Worm (Caenorhabditis elegans) whole organism, L4 larva: Measurements from ENCODE around the gene rig-3.

Experiments
- F10B5.3 ChIP-seq: sonication (generic microtip); optimal IDR thresholded peaks from 2 replicates; lab custom pipeline; 2016; ENCODE audit warnings: mild to moderate bottlenecking, missing genetic modification characterization, missing compliant biosample characterization
- R02D3.7 ChIP-seq: fragments of 150-350 bp; sonication (generic microtip); optimal IDR thresholded peaks from 3 replicates; lab custom pipeline; 2014; ENCODE audit warnings: missing biosample characterization, missing genetic modification characterization
- T20F7.1 ChIP-seq: fragments of 200-800 bp; sonication (Bioruptor generic); optimal IDR thresholded peaks from 2 replicates; lab custom pipeline; 2018; ENCODE audit warnings: mild to moderate bottlenecking, missing genetic modification characterization, missing compliant biosample characterization
- T26A8.4 ChIP-seq: fragments of 200-800 bp; sonication (Bioruptor generic); IDR thresholded peaks from 2 replicates; pipeline ENCODE4 v1.3.6; 2022; ENCODE audit warnings: missing genetic modification characterization, missing compliant biosample characterization
- Y75B8A.6 ChIP-seq: fragments of 200-800 bp; sonication (Bioruptor generic); IDR thresholded peaks from 2 replicates; pipeline ENCODE4 v1.3.6; 2022; ENCODE audit warnings: missing genetic modification reagents, missing genetic modification characterization, missing compliant biosample characterization
- ZK337.2 ChIP-seq: fragments of 200-800 bp; sonication (Bioruptor generic); IDR thresholded peaks from 2 replicates; pipeline ENCODE4 v1.3.6; 2022; ENCODE audit warnings: missing genetic modification reagents, missing genetic modification characterization, missing compliant biosample characterization
- ZK546.5 ChIP-seq, 2 experiments: sonication (generic microtip); optimal IDR thresholded peaks; 2 replicates each; lab custom pipeline; 2017; ENCODE audit warnings: missing biosample characterization in 2 of 2, missing genetic modification characterization in 2 of 2
- aha-1 ChIP-seq: fragments of 150-350 bp; peaks from one replicate; lab custom pipeline; 2014; ENCODE audit warnings: missing biosample characterization, missing genetic modification characterization
- ceh-20 ChIP-seq: fragments of 200-800 bp; sonication (Bioruptor generic); IDR thresholded peaks from 2 replicates; pipeline ENCODE4 v1.3.6; 2022; ENCODE audit warnings: missing genetic modification reagents, missing genetic modification characterization, missing compliant biosample characterization
- ces-1 ChIP-seq: fragments of 150-350 bp; sonication (generic microtip); optimal IDR thresholded peaks from 4 replicates; lab custom pipeline; 2014; ENCODE audit warnings: missing biosample characterization, missing genetic modification reagents, missing genetic modification characterization
- daf-16 ChIP-seq, 3 experiments: sonication (generic microtip); optimal IDR thresholded peaks; 2 replicates each; lab custom pipeline; 2016 to 2017; ENCODE audit warnings: missing genetic modification characterization in 3 of 3, missing genetic modification reagents in 3 of 3, mild to moderate bottlenecking in 2 of 3, missing compliant biosample characterization in 2 of 3, missing biosample characterization in 1 of 3, moderate library complexity in 1 of 3
- dmd-9 ChIP-seq: fragments of 200-800 bp; sonication (Bioruptor generic); IDR thresholded peaks from 2 replicates; pipeline ENCODE4 v1.3.6; 2022; ENCODE audit warnings: missing genetic modification reagents, missing genetic modification characterization, missing compliant biosample characterization
- egl-27 ChIP-seq: sonication (generic microtip); optimal IDR thresholded peaks from 3 replicates; lab custom pipeline; 2017; ENCODE audit warnings: missing biosample characterization, missing genetic modification reagents, missing genetic modification characterization
- fkh-10 ChIP-seq: fragments of 150-350 bp; optimal IDR thresholded peaks from 2 replicates; lab custom pipeline; 2014; ENCODE audit warnings: missing biosample characterization, missing genetic modification reagents, missing genetic modification characterization
- gei-8 ChIP-seq: fragments of 200-800 bp; sonication (Bioruptor generic); optimal IDR thresholded peaks from 2 replicates; lab custom pipeline; 2018; ENCODE audit warnings: mild to moderate bottlenecking, missing genetic modification characterization, missing compliant biosample characterization
- hif-1 ChIP-seq, 2 experiments: sonication (generic microtip); optimal IDR thresholded peaks; 2 replicates each; lab custom pipeline; 2016 to 2017; ENCODE audit warnings: missing compliant biosample characterization in 2 of 2, missing genetic modification characterization in 2 of 2, missing genetic modification reagents in 2 of 2, missing genotype in 2 of 2, mild to moderate bottlenecking in 1 of 2
- hlh-30 ChIP-seq: sonication (generic microtip); optimal IDR thresholded peaks from 2 replicates; lab custom pipeline; 2017; ENCODE audit warnings: antibody characterized with exemption, mild to moderate bottlenecking, missing genetic modification characterization, missing compliant biosample characterization; ENCODE audit not compliant: insufficient read depth
- lim-7 ChIP-seq: fragments of 200-800 bp; sonication (Bioruptor generic); IDR thresholded peaks from 2 replicates; pipeline ENCODE4 v1.3.6; 2022; ENCODE audit warnings: missing genetic modification characterization, missing compliant biosample characterization
- lin-1 ChIP-seq: fragments of 200-800 bp; sonication (Bioruptor generic); IDR thresholded peaks from 2 replicates; pipeline ENCODE4 v1.3.6; 2022; ENCODE audit warnings: missing genetic modification reagents, missing genetic modification characterization, missing compliant biosample characterization
- lin-13 ChIP-seq: fragments of 150-350 bp; optimal IDR thresholded peaks from 2 replicates; lab custom pipeline; 2014; ENCODE audit warnings: missing biosample characterization, missing genetic modification reagents, missing genetic modification characterization
- lin-15B ChIP-seq: fragments of 150-350 bp; sonication (generic microtip); optimal IDR thresholded peaks from 3 replicates; lab custom pipeline; 2014; ENCODE audit warnings: missing biosample characterization, missing genetic modification characterization
- lin-29 ChIP-seq: fragments of 200-800 bp; sonication (Bioruptor generic); IDR thresholded peaks from 2 replicates; pipeline ENCODE4 v1.3.6; 2022; ENCODE audit warnings: missing genetic modification reagents, missing genetic modification characterization, missing compliant biosample characterization
- lin-39 ChIP-seq: fragments of 150-350 bp; optimal IDR thresholded peaks from 2 replicates; lab custom pipeline; 2014; ENCODE audit warnings: missing biosample characterization, missing genetic modification reagents, missing genetic modification characterization
- lir-3 ChIP-seq: sonication (generic microtip); optimal IDR thresholded peaks from 2 replicates; lab custom pipeline; 2016; ENCODE audit warnings: mild to moderate bottlenecking, missing genetic modification characterization, missing compliant biosample characterization
- madf-5 ChIP-seq, 2 experiments: fragments of 200-800 bp; sonication (Bioruptor generic); IDR thresholded peaks; 2 replicates each; pipeline ENCODE4 v1.3.6; 2022; ENCODE audit warnings: missing compliant biosample characterization in 2 of 2, missing genetic modification characterization in 2 of 2
- mxl-3 ChIP-seq: fragments of 200-800 bp; sonication (Bioruptor generic); optimal IDR thresholded peaks from 2 replicates; lab custom pipeline; 2018; ENCODE audit warnings: mild to moderate bottlenecking, missing genetic modification characterization, missing compliant biosample characterization
- nhr-25 ChIP-seq: sonication (generic microtip); optimal IDR thresholded peaks from 2 replicates; lab custom pipeline; 2017; ENCODE audit warnings: missing genetic modification characterization, mild to moderate bottlenecking, missing compliant biosample characterization, antibody characterized with exemption, moderate library complexity, borderline replicate concordance; ENCODE audit not compliant: insufficient read depth
- nhr-28 ChIP-seq: fragments of 150-350 bp; optimal IDR thresholded peaks from 2 replicates; lab custom pipeline; 2014; ENCODE audit warnings: missing biosample characterization, missing genetic modification characterization
- nhr-48 ChIP-seq: sonication (generic microtip); optimal IDR thresholded peaks from 2 replicates; lab custom pipeline; 2016; ENCODE audit warnings: mild to moderate bottlenecking, missing genetic modification characterization, missing compliant biosample characterization
- nhr-6 ChIP-seq: fragments of 150-350 bp; optimal IDR thresholded peaks from 2 replicates; lab custom pipeline; 2014; ENCODE audit warnings: missing biosample characterization, missing genetic modification characterization
- nhr-77 ChIP-seq: fragments of 150-350 bp; optimal IDR thresholded peaks from 2 replicates; lab custom pipeline; 2014; ENCODE audit warnings: missing biosample characterization, missing genetic modification characterization
- pha-4 ChIP-seq, 2 experiments: fragments of 150-350 bp in 1 of 2; fragments of 200-800 bp in 1 of 2; sonication (Bioruptor generic) in 1 of 2; IDR thresholded peaks in 1 of 2; optimal IDR thresholded peaks in 1 of 2; 2 replicates each; pipeline versions ENCODE4 v1.3.6 to Lab custom; 2014 to 2022; ENCODE audit warnings: missing genetic modification characterization in 2 of 2, missing genetic modification reagents in 2 of 2, missing biosample characterization in 1 of 2, missing compliant biosample characterization in 1 of 2
- sdz-12 ChIP-seq: fragments of 200-800 bp; sonication (Bioruptor generic); optimal IDR thresholded peaks from 2 replicates; lab custom pipeline; 2018; ENCODE audit warnings: mild to moderate bottlenecking, missing genetic modification characterization, missing compliant biosample characterization
- set-16 ChIP-seq: fragments of 200-800 bp; sonication (Bioruptor generic); IDR thresholded peaks from 2 replicates; pipeline ENCODE4 v1.3.6; 2022; ENCODE audit warnings: missing genetic modification reagents, missing genetic modification characterization, missing compliant biosample characterization
- snpc-4 ChIP-seq: fragments of 150-350 bp; optimal IDR thresholded peaks from 2 replicates; lab custom pipeline; 2014; ENCODE audit warnings: missing biosample characterization, missing genetic modification characterization
- tag-97 ChIP-seq: fragments of 200-800 bp; sonication (Bioruptor generic); IDR thresholded peaks from 2 replicates; pipeline ENCODE4 v1.3.6; 2022; ENCODE audit warnings: missing genetic modification characterization, missing compliant biosample characterization
- tra-1 ChIP-seq: fragments of 200-800 bp; sonication (Bioruptor generic); IDR thresholded peaks from 2 replicates; pipeline ENCODE4 v1.3.6; 2022; ENCODE audit warnings: missing genetic modification reagents, missing genetic modification characterization, missing compliant biosample characterization
- unc-62 ChIP-seq, 3 experiments: fragments of 150-350 bp in 1 of 3; sonication (generic microtip); optimal IDR thresholded peaks in 2 of 3; peaks in 1 of 3; 1 replicate in 1 of 3; 2 replicates in 2 of 3; lab custom pipeline; 2014 to 2017; ENCODE audit warnings: missing biosample characterization in 3 of 3, missing genetic modification characterization in 3 of 3, missing genetic modification reagents in 3 of 3, missing genotype in 1 of 3
- vab-7 ChIP-seq: fragments of 200-800 bp; sonication (Bioruptor generic); IDR thresholded peaks from 2 replicates; pipeline ENCODE4 v1.3.6; 2022; ENCODE audit warnings: missing genetic modification reagents, missing genetic modification characterization, missing compliant biosample characterization
- zfp-2 ChIP-seq: sonication (generic microtip); optimal IDR thresholded peaks from 2 replicates; lab custom pipeline; 2016; ENCODE audit warnings: mild to moderate bottlenecking, missing genetic modification characterization, missing compliant biosample characterization
- zfp-3 ChIP-seq: fragments of 200-800 bp; sonication (Bioruptor generic); conservative IDR thresholded peaks from 2 replicates; pipeline ENCODE4 v1.3.6; 2022; ENCODE audit warnings: missing genetic modification reagents, missing genetic modification characterization, missing compliant biosample characterization

The rig-3 gene

DNA sequence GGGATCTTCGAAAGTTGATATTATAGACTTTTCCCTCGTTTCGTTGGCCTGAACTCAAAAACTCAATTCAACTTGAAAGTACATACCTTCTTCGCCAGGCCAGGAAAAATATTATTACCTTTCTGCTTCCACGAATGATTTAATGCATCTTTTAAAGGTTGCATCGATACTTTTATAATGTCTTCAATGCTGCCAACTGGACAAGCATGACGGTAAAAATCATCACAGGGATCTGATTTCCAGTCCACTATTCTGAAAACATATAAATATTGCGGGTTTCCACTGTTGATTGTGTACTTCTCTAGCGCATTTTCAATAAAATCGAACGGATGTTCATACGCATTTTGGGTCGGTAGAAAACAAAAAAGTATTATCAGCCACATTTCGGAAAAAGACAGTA, 9.6 kb downstream of the rig-3 start, which contains the start of gene nep-4:
Gene nep-4 (minus strand): TSS at position 393 of the 400 bp plus-strand sequence.
- TF ChIP-seq F10B5.3 (tag; lab: Kevin White, UChicago) (no peak), aha-1 (tag; lab: Kevin White, UChicago) (peak; percentile 93), lin-13 (GFP tag; lab: Kevin White, UChicago) (no peak), ceh-20 (GFP tag; lab: Robert Waterston, UW) (no peak)

DNA sequence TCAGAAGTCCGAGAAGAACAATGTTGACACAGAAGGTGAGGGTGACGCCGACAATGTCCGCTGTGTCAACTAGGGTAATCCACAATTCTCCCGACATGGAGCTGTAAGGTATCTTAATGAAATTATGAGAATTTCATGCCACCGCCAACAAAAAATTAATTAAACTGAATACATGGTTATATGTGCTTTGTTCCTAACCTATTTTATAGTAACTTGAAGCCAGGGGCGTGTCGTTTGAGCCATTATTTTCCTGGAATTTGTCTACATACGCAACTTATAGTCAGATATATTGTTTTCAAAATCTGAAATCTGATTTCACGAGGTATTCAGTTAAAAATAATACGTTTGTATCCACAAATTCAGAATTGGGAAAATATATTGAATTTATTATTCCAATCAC, 12.4 kb downstream of the rig-3 start, which contains the start of gene odr-10:
Gene odr-10 (minus strand): TSS at position 101 of the 400 bp plus-strand sequence.
- TF ChIP-seq R02D3.7 (tag; lab: Kevin White, UChicago) (no peak), tra-1 (GFP tag; lab: Robert Waterston, UW) (no peak), daf-16 (GFP tag; optimal IDR thresholded peaks at IDR 0.05; lab: Kevin White, UChicago) (no peak), daf-16 (tag; optimal IDR thresholded peaks at IDR 0.05; lab: Kevin White, UChicago) (no peak), snpc-4 (no peak), lir-3 (tag; lab: Kevin White, UChicago) (no peak)

DNA sequence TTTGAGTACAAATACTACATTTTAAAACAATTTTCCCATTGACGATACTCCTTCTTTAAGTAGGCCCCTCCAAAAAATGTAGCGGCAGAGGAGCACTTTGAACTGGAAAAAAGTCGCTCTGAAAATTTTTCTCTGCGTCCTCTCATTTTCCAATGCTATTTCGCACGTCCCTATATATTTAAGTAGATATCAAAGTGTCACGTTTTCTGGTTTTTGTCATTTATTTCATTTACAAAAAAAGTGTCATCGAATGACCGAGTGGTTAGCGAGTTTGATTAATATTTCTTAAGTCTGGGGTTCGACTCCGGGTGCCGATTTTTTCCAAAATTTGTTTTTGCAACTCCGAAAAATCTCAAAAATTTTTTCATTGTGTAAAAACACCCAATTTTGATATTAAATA, 13.5 kb downstream of the rig-3 start:
- TF ChIP-seq lim-7 (GFP tag; lab: Robert Waterston, UW) (peak; percentile 50; the same call in 1 of the 2 replicates), fkh-10 (GFP tag; lab: Kevin White, UChicago) (no peak)

DNA sequence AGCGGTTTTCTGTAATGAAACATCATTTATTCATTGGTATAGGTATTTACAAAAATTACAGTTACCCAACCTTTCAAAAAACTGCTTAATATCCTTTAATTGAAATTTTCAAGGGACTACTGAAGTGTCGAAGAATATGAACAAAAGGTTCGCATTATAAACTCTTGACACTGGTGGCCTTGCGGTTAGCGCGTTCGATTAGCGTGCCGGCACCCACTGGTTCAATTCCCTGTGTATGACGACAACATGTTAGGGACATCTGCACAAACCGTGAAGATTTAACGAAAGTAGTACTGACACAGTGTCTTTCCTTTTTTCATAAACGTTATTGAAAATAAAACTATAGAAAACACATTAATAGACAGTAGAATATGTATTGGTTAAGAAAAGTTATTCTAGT, 14.3 kb downstream of the rig-3 start:
- peak; percentile 10 to 35 for TF ChIP-seq hif-1 (tag; optimal IDR thresholded peaks at IDR 0.05; lab: Kevin White, UChicago)
- TF ChIP-seq daf-16 (GFP tag; optimal IDR thresholded peaks at IDR 0.05; lab: Kevin White, UChicago): peak; percentile 73 to 96
- TF ChIP-seq daf-16 (tag; optimal IDR thresholded peaks at IDR 0.05; lab: Kevin White, UChicago): peak; percentile 82
- no peak for TF ChIP-seq tag-97 (GFP tag; lab: Robert Waterston, UW)
- TF ChIP-seq nhr-25 (tag; lab: Kevin White, UChicago): no peak
- TF ChIP-seq mxl-3: peak; percentile 69
- peak; percentile 2 for TF ChIP-seq R02D3.7 (tag; lab: Kevin White, UChicago)
- peak; percentile 69; the same call in 1 of the 2 replicates for TF ChIP-seq dmd-9 (GFP tag; lab: Robert Waterston, UW)
- no peak for TF ChIP-seq ZK546.5 (tag; optimal IDR thresholded peaks at IDR 0.05; lab: Kevin White, UChicago)
- TF ChIP-seq sdz-12 (GFP tag; lab: Kevin White, UChicago): no peak
- peak; percentile 20 for TF ChIP-seq nhr-28 (tag; lab: Kevin White, UChicago)
- peak; percentile 38 for TF ChIP-seq zfp-2 (tag; lab: Kevin White, UChicago)
- TF ChIP-seq ZK337.2 (GFP tag; lab: Robert Waterston, UW): 0 out of 2 replicates have a peak, but pooled peaks have one; percentile 4
- no peak for TF ChIP-seq egl-27
- TF ChIP-seq lin-39 (tag; lab: Kevin White, UChicago): no peak
- TF ChIP-seq nhr-6 (tag; lab: Kevin White, UChicago): no peak
- TF ChIP-seq ces-1 (GFP tag; lab: Kevin White, UChicago): no peak
- peak; percentile 61 for TF ChIP-seq nhr-48
- TF ChIP-seq vab-7 (GFP tag; lab: Robert Waterston, UW): peak; percentile 92
- no peak for TF ChIP-seq set-16 (GFP tag; lab: Robert Waterston, UW)
- TF ChIP-seq T20F7.1 (GFP tag; lab: Kevin White, UChicago): peak; percentile 60
- peak; percentile 79; the same call in 1 of the 2 replicates for TF ChIP-seq Y75B8A.6 (GFP tag; lab: Robert Waterston, UW)
- TF ChIP-seq zfp-3 (GFP tag; lab: Robert Waterston, UW): peak; percentile 25; the same call in 1 of the 2 replicates
- TF ChIP-seq unc-62 (GFP tag; optimal IDR thresholded peaks at IDR 0.05 in 1 of 2; lab: Kevin White, UChicago): peak in 1 of 2 experiments; percentile 53
- TF ChIP-seq unc-62 (tag; optimal IDR thresholded peaks at IDR 0.05; lab: Kevin White, UChicago): no peak
- peak; percentile 91 for TF ChIP-seq pha-4 (GFP tag; IDR thresholded peaks at IDR 0.05; lab: Robert Waterston, UW)
- no peak for TF ChIP-seq pha-4 (tag; optimal IDR thresholded peaks at IDR 0.05; lab: Kevin White, UChicago)
- TF ChIP-seq tra-1 (GFP tag; lab: Robert Waterston, UW): peak; percentile 72
- TF ChIP-seq madf-5 (GFP tag; IDR thresholded peaks at IDR 0.05; lab: Robert Waterston, UW): peak; percentile 84 to 88; a peak in 3 of 4 replicates
- peak; percentile 62 for TF ChIP-seq hlh-30 (tag; lab: Kevin White, UChicago)
- no peak for TF ChIP-seq lin-15B
- no peak for TF ChIP-seq nhr-77 (tag; lab: Kevin White, UChicago)
- peak; percentile 81 for TF ChIP-seq lir-3 (tag; lab: Kevin White, UChicago)
- TF ChIP-seq gei-8: peak; percentile 70
- TF ChIP-seq T26A8.4: peak; percentile 85
- TF ChIP-seq lin-1 (GFP tag; lab: Robert Waterston, UW): peak; percentile 88
- 0 out of 2 replicates have a peak, but pooled peaks have one; percentile 39 for TF ChIP-seq lin-29 (GFP tag; lab: Robert Waterston, UW)
